Worm (Caenorhabditis elegans) whole organism, late embryonic: ENCODE results near the gene C13F10.6.

Source experiments
- ama-1 ChIP-seq: fragments of 150-350 bp; optimal IDR thresholded peaks from 2 replicates; lab custom pipeline; 2014
- fkh-10 ChIP-seq: fragments of 150-350 bp; optimal IDR thresholded peaks from 2 replicates; lab custom pipeline; 2014; ENCODE audit warnings: missing biosample characterization, missing genetic modification reagents, missing genetic modification characterization
- hlh-6 ChIP-seq: sonication (generic microtip); optimal IDR thresholded peaks from 2 replicates; lab custom pipeline; 2016; ENCODE audit warnings: missing genotype, missing genetic modification characterization, missing compliant biosample characterization
- nhr-232 ChIP-seq: sonication (generic microtip); optimal IDR thresholded peaks from 2 replicates; lab custom pipeline; 2016; ENCODE audit warnings: missing genetic modification characterization, missing compliant biosample characterization
- pros-1 ChIP-seq: fragments of 150-350 bp; optimal IDR thresholded peaks from 2 replicates; lab custom pipeline; 2014; ENCODE audit warnings: missing biosample characterization, missing genetic modification reagents, missing genetic modification characterization
- rnt-1 ChIP-seq: sonication (generic microtip); optimal IDR thresholded peaks from 2 replicates; lab custom pipeline; 2016; ENCODE audit warnings: missing genetic modification characterization, missing compliant biosample characterization
- syd-9 ChIP-seq: sonication (generic microtip); optimal IDR thresholded peaks from 2 replicates; lab custom pipeline; 2016; ENCODE audit warnings: mild to moderate bottlenecking, missing genetic modification characterization, moderate library complexity, missing compliant biosample characterization

DNA sequence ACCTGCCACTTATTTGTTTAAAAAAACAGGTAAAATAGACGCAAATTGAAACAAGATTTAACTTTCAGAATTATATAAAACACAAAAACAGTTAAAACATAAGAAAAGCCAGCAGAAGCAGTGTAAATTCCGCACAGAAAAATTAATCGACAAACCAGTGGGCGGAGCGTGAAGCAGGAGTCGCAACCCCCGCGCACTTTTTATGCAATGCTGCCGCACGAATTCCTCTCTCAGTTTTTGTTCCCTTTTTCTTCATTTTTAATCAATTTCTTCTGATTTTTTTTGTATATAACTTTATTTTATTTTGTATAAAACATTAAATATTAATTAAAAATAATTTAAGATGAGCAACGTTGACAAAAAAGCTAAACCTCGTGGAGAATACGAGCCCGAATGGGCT is 10.0 kb upstream of the C13F10.6 start, which contains the start of the genes gei-6 and krr-1:
- TF ChIP-seq rnt-1 (tag; lab: Kevin White, UChicago) (peak; percentile 58), fkh-10 (peak; percentile 25), pros-1 (tag; lab: Kevin White, UChicago) (no peak), syd-9 (tag; lab: Kevin White, UChicago) (peak; percentile 58), nhr-232 (peak; percentile 60), hlh-6 (tag; lab: Kevin White, UChicago) (peak; percentile 36), ama-1 (lab: Kevin White, UChicago) (no peak)
